Worm (Caenorhabditis elegans) whole organism, L1 larva: ENCODE results near the gene txt-2.
A peak's percentile ranks its signal among the peaks of the same experiment; 100 is the strongest.

Source experiments
- C04F5.9 ChIP-seq: sonication (generic microtip); optimal IDR thresholded peaks from 2 replicates; lab custom pipeline; 2016; ENCODE audit warnings: missing genetic modification characterization, missing compliant biosample characterization
- C34B4.2 ChIP-seq: sonication (generic microtip); optimal IDR thresholded peaks from 2 replicates; lab custom pipeline; 2017; ENCODE audit warnings: mild to moderate bottlenecking, missing genetic modification characterization, missing compliant biosample characterization
- F16B12.6 ChIP-seq: fragments of 150-350 bp; optimal IDR thresholded peaks from 2 replicates; lab custom pipeline; 2014; ENCODE audit warnings: missing biosample characterization, missing genetic modification characterization
- ama-1 ChIP-seq: fragments of 150-350 bp; optimal IDR thresholded peaks from 2 replicates; lab custom pipeline; 2014
- ceh-8 ChIP-seq: fragments of 200-800 bp; sonication (Bioruptor generic); optimal IDR thresholded peaks from 2 replicates; lab custom pipeline; 2018; ENCODE audit warnings: mild to moderate bottlenecking, missing genetic modification characterization, moderate library complexity, missing compliant biosample characterization
- ceh-82 ChIP-seq, 3 experiments: fragments of 150-350 bp in 1 of 3; sonication (generic microtip) in 2 of 3; optimal IDR thresholded peaks; 2 replicates each; lab custom pipeline; 2014 to 2017; ENCODE audit warnings: missing biosample characterization in 3 of 3, missing genetic modification characterization in 3 of 3
- ceh-88 ChIP-seq: fragments of 200-800 bp; sonication (Bioruptor generic); IDR thresholded peaks from 2 replicates; pipeline ENCODE4 v1.3.6; 2022; ENCODE audit warnings: missing genetic modification characterization, missing compliant biosample characterization
- dsc-1 ChIP-seq: sonication (generic microtip); optimal IDR thresholded peaks from 2 replicates; lab custom pipeline; 2016; ENCODE audit warnings: mild to moderate bottlenecking, missing genetic modification characterization, missing compliant biosample characterization
- efl-1 ChIP-seq, 4 experiments: fragments of 150-350 bp; optimal IDR thresholded peaks in 3 of 4; peaks in 1 of 4; 1 replicate in 1 of 4; 2 replicates in 3 of 4; lab custom pipeline; 2014; ENCODE audit warnings: missing biosample characterization in 2 of 4, missing genetic modification characterization in 2 of 4, missing genetic modification reagents in 2 of 4
- egl-27 ChIP-seq, 2 experiments: fragments of 150-350 bp in 1 of 2; sonication (generic microtip); optimal IDR thresholded peaks; 3 replicates each; lab custom pipeline; 2017 to 2018; ENCODE audit warnings: missing biosample characterization in 2 of 2, missing genetic modification characterization in 2 of 2, missing genetic modification reagents in 2 of 2
- elt-2 ChIP-seq: sonication (generic microtip); optimal IDR thresholded peaks from 2 replicates; lab custom pipeline; 2016; ENCODE audit warnings: missing genetic modification characterization, mild to moderate bottlenecking, inconsistent platforms, missing compliant biosample characterization, missing genetic modification reagents
- ets-5 ChIP-seq: fragments of 200-800 bp; sonication (Bioruptor generic); IDR thresholded peaks from 2 replicates; pipeline ENCODE4 v1.3.6; 2022; ENCODE audit warnings: missing genetic modification characterization, missing compliant biosample characterization
- fkh-4 ChIP-seq: sonication (generic microtip); optimal IDR thresholded peaks from 2 replicates; lab custom pipeline; 2016; ENCODE audit warnings: missing compliant biosample characterization, missing genetic modification characterization, borderline replicate concordance
- fkh-8 ChIP-seq: sonication (generic microtip); optimal IDR thresholded peaks from 2 replicates; lab custom pipeline; 2016; ENCODE audit warnings: mild to moderate bottlenecking, missing genetic modification characterization, missing compliant biosample characterization
- grh-1 ChIP-seq: fragments of 200-800 bp; sonication (Bioruptor generic); IDR thresholded peaks from 2 replicates; pipeline ENCODE4 v1.3.6; 2022; ENCODE audit warnings: missing genetic modification reagents, missing genetic modification characterization, missing compliant biosample characterization
- hlh-4 ChIP-seq: sonication (generic microtip); optimal IDR thresholded peaks from 2 replicates; lab custom pipeline; 2016; ENCODE audit warnings: mild to moderate bottlenecking, missing genetic modification characterization, missing compliant biosample characterization
- irx-1 ChIP-seq: sonication (generic microtip); optimal IDR thresholded peaks from 2 replicates; lab custom pipeline; 2016; ENCODE audit warnings: missing genetic modification characterization, missing compliant biosample characterization
- isw-1 ChIP-seq: fragments of 200-800 bp; sonication (Bioruptor generic); IDR thresholded peaks from 2 replicates; pipeline ENCODE4 v1.3.6; 2022; ENCODE audit warnings: missing genetic modification characterization, missing compliant biosample characterization
- jun-1 ChIP-seq: fragments of 150-350 bp; optimal IDR thresholded peaks from 2 replicates; lab custom pipeline; 2014; ENCODE audit warnings: missing biosample characterization, missing genetic modification reagents, missing genetic modification characterization
- lin-14 ChIP-seq: fragments of 200-800 bp; sonication (Bioruptor generic); optimal IDR thresholded peaks from 2 replicates; lab custom pipeline; 2018; ENCODE audit warnings: mild to moderate bottlenecking, missing genetic modification characterization, moderate library complexity, missing compliant biosample characterization
- lin-15B ChIP-seq: fragments of 150-350 bp; sonication (generic microtip); optimal IDR thresholded peaks from 3 replicates; lab custom pipeline; 2014; ENCODE audit warnings: missing biosample characterization, missing genetic modification characterization
- lin-35 ChIP-seq, 2 experiments: fragments of 150-350 bp; optimal IDR thresholded peaks; 2 replicates each; lab custom pipeline; 2014; ENCODE audit warnings: missing biosample characterization in 2 of 2, missing genetic modification characterization in 2 of 2, missing genetic modification reagents in 2 of 2
- lir-3 ChIP-seq: sonication (generic microtip); optimal IDR thresholded peaks from 2 replicates; lab custom pipeline; 2016; ENCODE audit warnings: mild to moderate bottlenecking, missing genetic modification characterization, moderate library complexity, missing compliant biosample characterization; ENCODE audit not compliant: poor library complexity
- mdl-1 ChIP-seq, 2 experiments: fragments of 150-350 bp; optimal IDR thresholded peaks; 2 replicates each; lab custom pipeline; 2014 to 2017; ENCODE audit warnings: missing biosample characterization in 2 of 2, missing genetic modification characterization in 2 of 2, inconsistent platforms in 1 of 2
- mef-2 ChIP-seq: fragments of 150-350 bp; optimal IDR thresholded peaks from 2 replicates; lab custom pipeline; 2014; ENCODE audit warnings: missing biosample characterization, missing genetic modification characterization
- nhr-11 ChIP-seq: fragments of 150-350 bp; optimal IDR thresholded peaks from 2 replicates; lab custom pipeline; 2014; ENCODE audit warnings: missing biosample characterization, missing genetic modification characterization
- nhr-19 ChIP-seq: fragments of 200-800 bp; sonication (Bioruptor generic); conservative IDR thresholded peaks from 2 replicates; pipeline ENCODE4 v1.3.6; 2022; ENCODE audit warnings: missing genetic modification characterization, missing compliant biosample characterization
- nhr-84 ChIP-seq: sonication (generic microtip); optimal IDR thresholded peaks from 2 replicates; lab custom pipeline; 2017; ENCODE audit warnings: missing biosample characterization, missing genetic modification characterization
- pag-3 ChIP-seq: sonication (generic microtip); optimal IDR thresholded peaks from 2 replicates; lab custom pipeline; 2017; ENCODE audit warnings: missing genetic modification characterization, mild to moderate bottlenecking, missing compliant biosample characterization, antibody characterized with exemption, borderline replicate concordance; ENCODE audit not compliant: insufficient read depth
- pax-3 ChIP-seq: fragments of 200-800 bp; sonication (Bioruptor generic); optimal IDR thresholded peaks from 2 replicates; lab custom pipeline; 2018; ENCODE audit warnings: mild to moderate bottlenecking, missing genetic modification characterization, moderate library complexity, missing compliant biosample characterization
- skn-1 ChIP-seq: fragments of 150-350 bp; optimal IDR thresholded peaks from 2 replicates; lab custom pipeline; 2014; ENCODE audit warnings: missing biosample characterization, missing genetic modification characterization
- sptf-1 ChIP-seq: fragments of 150-350 bp; optimal IDR thresholded peaks from 2 replicates; lab custom pipeline; 2014; ENCODE audit warnings: missing biosample characterization, missing genetic modification characterization
- sup-37 ChIP-seq: fragments of 200-800 bp; sonication (Bioruptor generic); optimal IDR thresholded peaks from 2 replicates; lab custom pipeline; 2018; ENCODE audit warnings: mild to moderate bottlenecking, missing genetic modification characterization, missing compliant biosample characterization
- unc-98 ChIP-seq: fragments of 200-800 bp; sonication (Bioruptor generic); IDR thresholded peaks from 2 replicates; pipeline ENCODE4 v1.3.6; 2022; ENCODE audit warnings: missing genetic modification characterization, missing compliant biosample characterization
- vab-15 ChIP-seq: sonication (generic microtip); optimal IDR thresholded peaks from 2 replicates; lab custom pipeline; 2017; ENCODE audit warnings: missing genotype, mild to moderate bottlenecking, missing genetic modification characterization, missing compliant biosample characterization
- xbp-1 ChIP-seq: sonication (generic microtip); optimal IDR thresholded peaks from 2 replicates; lab custom pipeline; 2016; ENCODE audit warnings: missing genetic modification characterization, missing compliant biosample characterization
- zip-4 ChIP-seq: fragments of 200-800 bp; sonication (Bioruptor generic); optimal IDR thresholded peaks from 2 replicates; lab custom pipeline; 2018; ENCODE audit warnings: mild to moderate bottlenecking, missing genetic modification characterization, moderate library complexity, missing compliant biosample characterization
- ztf-11 ChIP-seq, 2 experiments: sonication (generic microtip); optimal IDR thresholded peaks; 2 replicates each; lab custom pipeline; 2016 to 2017; ENCODE audit warnings: missing genetic modification characterization in 2 of 2, missing biosample characterization in 1 of 2, missing compliant biosample characterization in 1 of 2

Gene txt-2

DNA sequence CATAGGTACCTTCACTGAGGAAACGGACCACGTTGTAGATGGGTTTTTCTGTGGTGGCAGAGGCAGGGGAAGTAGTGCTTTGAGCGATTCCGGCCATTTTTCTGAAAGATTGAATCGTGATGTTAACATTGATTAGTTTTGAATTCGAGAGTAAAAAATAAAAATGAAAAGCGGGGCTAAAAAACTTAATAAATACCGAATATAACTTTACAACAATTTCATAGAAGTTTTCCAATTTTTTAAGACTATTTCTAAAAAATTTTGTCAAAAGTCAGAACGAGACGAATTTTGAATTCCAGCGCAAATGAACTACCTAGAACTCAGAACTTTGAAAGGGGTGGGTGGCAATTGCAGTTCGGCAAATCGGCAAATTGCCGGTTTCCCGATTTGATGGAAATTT lies 5.7 kb downstream of the txt-2 start, which contains the start of gene kin-33:
Gene kin-33, minus strand, starts transcription at position 101 of the 400 bp plus-strand sequence.
- TF ChIP-seq unc-98 (no peak), nhr-19 (no peak), skn-1 (tag; lab: Kevin White, UChicago) (no peak), sptf-1 (no peak), lin-15B (no peak), nhr-11 (tag; lab: Kevin White, UChicago) (no peak), C04F5.9 (tag; lab: Kevin White, UChicago) (no peak), mdl-1 (tag; optimal IDR thresholded peaks at IDR 0.05; lab: Kevin White, UChicago) (no peak), egl-27 (tag; optimal IDR thresholded peaks at IDR 0.05; lab: Kevin White, UChicago) (no peak), ets-5 (GFP tag; lab: Robert Waterston, UW) (no peak), C34B4.2 (tag; lab: Kevin White, UChicago) (no peak), pag-3 (tag; lab: Kevin White, UChicago) (no peak), ama-1 (no peak), vab-15 (tag; lab: Kevin White, UChicago) (no peak), lin-14 (GFP tag; lab: Kevin White, UChicago) (no peak), nhr-84 (tag; lab: Kevin White, UChicago) (no peak), ztf-11 (tag; optimal IDR thresholded peaks at IDR 0.05; lab: Kevin White, UChicago) (no peak)

DNA sequence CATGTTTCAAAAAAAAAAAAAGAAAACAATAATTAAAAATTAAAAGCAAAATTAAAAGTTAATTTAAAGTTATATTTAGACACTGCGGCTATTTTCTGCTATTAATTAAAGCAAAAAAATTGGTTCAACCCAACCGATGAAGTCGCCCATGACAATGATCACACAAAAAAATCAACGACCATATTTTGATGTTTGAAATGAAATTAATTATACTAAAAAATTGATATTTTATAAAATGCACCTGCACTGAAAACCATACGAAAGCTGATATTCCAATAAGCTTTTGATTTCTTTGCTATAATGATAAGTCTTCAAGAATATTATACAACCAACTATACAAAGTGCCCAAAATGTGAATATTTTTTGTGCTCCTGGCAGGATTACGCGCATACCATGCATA lies 20.7 kb downstream of the txt-2 start, which contains the start of gene srh-80:
Gene srh-80, plus strand, starts transcription at position 301 of the 400 bp plus-strand sequence.
- TF ChIP-seq irx-1 (tag; lab: Kevin White, UChicago), result no peak
- no peak for TF ChIP-seq sup-37 (GFP tag; lab: Kevin White, UChicago)
- TF ChIP-seq F16B12.6, result no peak
- TF ChIP-seq ceh-88 (GFP tag; lab: Robert Waterston, UW), result no peak
- no peak for TF ChIP-seq ama-1
- no peak for TF ChIP-seq elt-2 (tag; lab: Kevin White, UChicago)
- no peak for TF ChIP-seq ceh-8
- TF ChIP-seq lin-14 (GFP tag; lab: Kevin White, UChicago), result no peak
- TF ChIP-seq isw-1 (GFP tag; lab: Robert Waterston, UW), result no peak
- no peak for TF ChIP-seq mef-2 (tag; lab: Kevin White, UChicago)
- TF ChIP-seq xbp-1 (tag; lab: Kevin White, UChicago), result no peak
- no peak for TF ChIP-seq pax-3 (tag; lab: Kevin White, UChicago)
- TF ChIP-seq fkh-4 (tag; lab: Kevin White, UChicago), result no peak
- no peak for TF ChIP-seq fkh-8 (tag; lab: Kevin White, UChicago)
- no peak for TF ChIP-seq unc-98
- no peak for TF ChIP-seq ceh-82 (tag; optimal IDR thresholded peaks at IDR 0.05; lab: Kevin White, UChicago)
- no peak for TF ChIP-seq lir-3 (tag; lab: Kevin White, UChicago)
- TF ChIP-seq dsc-1 (tag; lab: Kevin White, UChicago), result no peak

ce11 chrV:216847-217246 lies 23.5 kb downstream of the txt-2 start, which contains the start of gene srh-78:
Gene srh-78, plus strand, starts transcription at chrV:217147.
- no peak for TF ChIP-seq ceh-82 (tag; optimal IDR thresholded peaks at IDR 0.05; lab: Kevin White, UChicago)
- TF ChIP-seq efl-1 (optimal IDR thresholded peaks at IDR 0.05; lab: Kevin White, UChicago), result no peak
- TF ChIP-seq efl-1 (GFP tag; optimal IDR thresholded peaks at IDR 0.05 in 1 of 2; lab: Kevin White, UChicago), result peak in 1 of 2 experiments; percentile 26
- no peak for TF ChIP-seq nhr-11 (tag; lab: Kevin White, UChicago)
- no peak for TF ChIP-seq zip-4 (GFP tag; lab: Kevin White, UChicago)

ce11 chrV:215697-216096 lies 24.6 kb downstream of the txt-2 start:
- TF ChIP-seq ama-1 (no peak), unc-98 (no peak), lin-35 (GFP tag; optimal IDR thresholded peaks at IDR 0.05; lab: Kevin White, UChicago) (no peak), grh-1 (GFP tag; lab: Robert Waterston, UW) (no peak), jun-1 (tag; lab: Kevin White, UChicago) (no peak), hlh-4 (peak; percentile 92), F16B12.6 (no peak)
